Fruit fly (Drosophila melanogaster): ENCODE data around the gene CanB.
A peak's percentile ranks its signal among the peaks of the same experiment; 100 is the strongest.

Gene CanB

dm6 chrX:5349899-5350575 is 17.7 kb downstream of the CanB start:
- TF ChIP-seq Dfd (GFP tag; optimal IDR thresholded peaks at IDR 0.05) (peak; percentile 56), Myc (optimal IDR thresholded peaks at IDR 0.05) (no peak), rgr (GFP tag; optimal IDR thresholded peaks at IDR 0.05) (no peak)

- TF ChIP-seq woc (GFP tag; optimal IDR thresholded peaks at IDR 0.05) (no peak), Vsx2 (GFP tag; optimal IDR thresholded peaks at IDR 0.05; ENCODE audit: partially characterized antibody) (no peak), ey (GFP tag; optimal IDR thresholded peaks at IDR 0.05) (no peak), pan (optimal IDR thresholded peaks at IDR 0.05) (no peak), dmrt93B (GFP tag; optimal IDR thresholded peaks at IDR 0.05) (no peak), Jra (GFP tag; optimal IDR thresholded peaks at IDR 0.05) (no peak), HLH106 (tag; optimal IDR thresholded peaks at IDR 0.05) (no peak), Hr83 (GFP tag; optimal IDR thresholded peaks at IDR 0.05; ENCODE audit: poor library complexity, severe bottlenecking) (no peak), Dif (GFP tag; optimal IDR thresholded peaks at IDR 0.05; ENCODE audit: partially characterized antibody) (no peak)
Measured at dm6 chrX:5357035-5357434, 24.7 kb downstream of the CanB start.

dm6 chrX:5358813-5359212 is 26.5 kb downstream of the CanB start:
- no peak for TF ChIP-seq foxo (GFP tag; optimal IDR thresholded peaks at IDR 0.05)
- TF ChIP-seq Jra (GFP tag; optimal IDR thresholded peaks at IDR 0.05), result no peak

DNA sequence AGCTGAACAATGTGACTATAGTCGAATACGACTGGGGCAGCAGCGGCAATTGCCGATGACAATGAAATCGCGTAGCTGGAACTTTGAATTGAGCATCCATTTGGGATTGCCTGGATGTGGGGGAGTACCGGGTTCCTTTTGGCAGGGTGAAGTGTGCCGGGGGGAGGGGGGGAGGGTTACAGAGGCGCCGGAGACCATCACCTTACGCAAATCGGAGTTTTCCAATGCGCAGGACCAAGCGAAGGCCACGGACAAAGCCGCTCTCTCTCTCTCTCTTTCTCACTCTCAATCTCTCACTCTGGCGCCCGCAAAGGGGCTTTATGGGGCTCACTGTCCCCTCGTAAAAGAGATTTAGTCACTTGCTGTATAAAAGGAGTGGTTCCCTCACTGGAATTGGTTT is 30.8 kb downstream of the CanB start:
- TF ChIP-seq CG9705 (GFP tag; optimal IDR thresholded peaks at IDR 0.05), result no peak
- TF ChIP-seq Dfd (GFP tag; optimal IDR thresholded peaks at IDR 0.05), result no peak
- TF ChIP-seq dsf (GFP tag; optimal IDR thresholded peaks at IDR 0.05; ENCODE audit: borderline replicate concordance), result no peak
- TF ChIP-seq psq (GFP tag; optimal IDR thresholded peaks at IDR 0.05), result no peak
- no peak for TF ChIP-seq N (GFP tag; optimal IDR thresholded peaks at IDR 0.05)
- TF ChIP-seq dmrt93B (GFP tag; optimal IDR thresholded peaks at IDR 0.05), result no peak
- no peak for TF ChIP-seq foxo (GFP tag; optimal IDR thresholded peaks at IDR 0.05)
- no peak for TF ChIP-seq usp (GFP tag; optimal IDR thresholded peaks at IDR 0.05)
- no peak for TF ChIP-seq brk (GFP tag; optimal IDR thresholded peaks at IDR 0.05)
- TF ChIP-seq woc (GFP tag; optimal IDR thresholded peaks at IDR 0.05), result no peak
- no peak for TF ChIP-seq sv (GFP tag; optimal IDR thresholded peaks at IDR 0.05)
- TF ChIP-seq HLH106 (tag; optimal IDR thresholded peaks at IDR 0.05), result no peak
- no peak for TF ChIP-seq Sp1 (GFP tag; optimal IDR thresholded peaks at IDR 0.05)
- no peak for TF ChIP-seq br (GFP tag; optimal IDR thresholded peaks at IDR 0.05)
- no peak for TF ChIP-seq ey (GFP tag; optimal IDR thresholded peaks at IDR 0.05)
- no peak for TF ChIP-seq fru (GFP tag; optimal IDR thresholded peaks at IDR 0.05)
- no peak for TF ChIP-seq GATAd (GFP tag; optimal IDR thresholded peaks at IDR 0.05)
- no peak for TF ChIP-seq Hnf4 (GFP tag; optimal IDR thresholded peaks at IDR 0.05)
- TF ChIP-seq Dif (GFP tag; optimal IDR thresholded peaks at IDR 0.05; ENCODE audit: partially characterized antibody), result no peak
- TF ChIP-seq Hr78 (GFP tag; optimal IDR thresholded peaks at IDR 0.05), result no peak

DNA sequence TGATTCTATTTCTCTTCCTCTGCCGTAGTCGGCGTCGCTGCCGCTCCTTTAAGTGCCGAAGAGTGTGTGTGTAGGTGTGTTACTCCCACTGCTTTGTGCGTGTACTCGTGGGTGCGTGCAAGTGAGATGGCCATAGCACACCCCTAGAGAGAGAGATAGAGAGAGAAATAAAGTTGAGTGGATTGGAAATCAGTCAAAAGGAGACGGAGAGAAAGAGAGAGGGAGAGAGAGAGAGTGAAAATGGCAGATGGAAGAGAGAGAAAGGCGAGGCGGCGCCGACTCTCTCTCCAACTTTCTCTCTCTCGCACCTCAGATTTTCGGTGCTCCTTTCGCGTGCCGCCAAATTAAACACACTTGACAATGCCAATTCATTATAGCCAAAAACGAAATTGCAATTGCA is 31.7 kb downstream of the CanB start:
- no peak for TF ChIP-seq sage (GFP tag; optimal IDR thresholded peaks at IDR 0.05)

dm6 chrX:5382539-5382938 is 50.2 kb downstream of the CanB start:
- TF ChIP-seq lola (GFP tag; optimal IDR thresholded peaks at IDR 0.05) (no peak), fru (GFP tag; optimal IDR thresholded peaks at IDR 0.05) (no peak), Dfd (GFP tag; optimal IDR thresholded peaks at IDR 0.05) (peak; percentile 12), CG32264 (GFP tag; optimal IDR thresholded peaks at IDR 0.05) (no peak), OdsH (GFP tag; optimal IDR thresholded peaks at IDR 0.05) (no peak), br (GFP tag; optimal IDR thresholded peaks at IDR 0.05) (no peak), h (GFP tag; optimal IDR thresholded peaks at IDR 0.05) (no peak), usp (GFP tag; optimal IDR thresholded peaks at IDR 0.05) (no peak), ey (GFP tag; optimal IDR thresholded peaks at IDR 0.05) (no peak)

All from whole organism, wandering third instar larva.